Worm (Caenorhabditis elegans) whole organism, L3 larva: Measurements from ENCODE around the gene F54B11.5.
A peak's percentile ranks its signal among the peaks of the same experiment; 100 is the strongest.

Experiments
- R02D3.7 ChIP-seq: fragments of 150-350 bp; optimal IDR thresholded peaks from 2 replicates; lab custom pipeline; 2014; ENCODE audit warnings: missing biosample characterization, missing genetic modification characterization
- ZK546.5 ChIP-seq: sonication (generic microtip); optimal IDR thresholded peaks from 2 replicates; lab custom pipeline; 2017; ENCODE audit warnings: missing biosample characterization, missing genetic modification characterization
- aly-2 ChIP-seq: fragments of 150-350 bp; optimal IDR thresholded peaks from 2 replicates; lab custom pipeline; 2014; ENCODE audit warnings: missing biosample characterization, missing genetic modification characterization
- ama-1 ChIP-seq: fragments of 150-350 bp; optimal IDR thresholded peaks from 2 replicates; lab custom pipeline; 2018
- ceh-16 ChIP-seq: sonication (generic microtip); optimal IDR thresholded peaks from 2 replicates; lab custom pipeline; 2017; ENCODE audit warnings: missing biosample characterization, missing genetic modification characterization
- ceh-28 ChIP-seq: fragments of 150-350 bp; optimal IDR thresholded peaks from 2 replicates; lab custom pipeline; 2014; ENCODE audit warnings: missing biosample characterization, missing genetic modification reagents, missing genetic modification characterization
- ceh-9 ChIP-seq: sonication (generic microtip); optimal IDR thresholded peaks from 2 replicates; lab custom pipeline; 2018; ENCODE audit warnings: missing biosample characterization, missing genetic modification characterization
- daf-12 ChIP-seq: fragments of 150-350 bp; optimal IDR thresholded peaks from 2 replicates; lab custom pipeline; 2014; ENCODE audit warnings: missing biosample characterization, missing genetic modification reagents, missing genetic modification characterization
- egl-27 ChIP-seq: sonication (generic microtip); optimal IDR thresholded peaks from 4 replicates; lab custom pipeline; 2017; ENCODE audit warnings: missing biosample characterization, missing genetic modification reagents, missing genetic modification characterization
- egl-5 ChIP-seq: fragments of 150-350 bp; optimal IDR thresholded peaks from 2 replicates; lab custom pipeline; 2017; ENCODE audit warnings: missing biosample characterization, missing genetic modification reagents, missing genetic modification characterization, inconsistent platforms
- elt-1 ChIP-seq: fragments of 150-350 bp; optimal IDR thresholded peaks from 2 replicates; lab custom pipeline; 2014; ENCODE audit warnings: missing biosample characterization, missing genetic modification characterization
- elt-2 ChIP-seq: sonication (generic microtip); optimal IDR thresholded peaks from 2 replicates; lab custom pipeline; 2016; ENCODE audit warnings: missing genetic modification reagents, mild to moderate bottlenecking, missing genetic modification characterization, missing compliant biosample characterization
- eor-1 ChIP-seq, 2 experiments: fragments of 150-350 bp; optimal IDR thresholded peaks; 2 replicates each; lab custom pipeline; 2014 to 2018; ENCODE audit warnings: missing biosample characterization in 2 of 2, missing genetic modification characterization in 2 of 2
- fkh-10 ChIP-seq: sonication (generic microtip); optimal IDR thresholded peaks from 2 replicates; lab custom pipeline; 2017; ENCODE audit warnings: missing biosample characterization, missing genetic modification reagents, missing genetic modification characterization
- fos-1 ChIP-seq: fragments of 150-350 bp; optimal IDR thresholded peaks from 2 replicates; lab custom pipeline; 2014; ENCODE audit warnings: missing biosample characterization, missing genetic modification characterization
- hmg-11 ChIP-seq: sonication (generic microtip); optimal IDR thresholded peaks from 2 replicates; lab custom pipeline; 2016; ENCODE audit warnings: missing genetic modification characterization, missing compliant biosample characterization
- lin-15B ChIP-seq: fragments of 150-350 bp; optimal IDR thresholded peaks from 2 replicates; lab custom pipeline; 2014; ENCODE audit warnings: missing biosample characterization, missing genetic modification characterization
- lin-39 ChIP-seq: fragments of 150-350 bp; optimal IDR thresholded peaks from 2 replicates; lab custom pipeline; 2018; ENCODE audit warnings: missing biosample characterization, missing genetic modification reagents, missing genetic modification characterization
- lsy-12 ChIP-seq: sonication (generic microtip); optimal IDR thresholded peaks from 2 replicates; lab custom pipeline; 2016; ENCODE audit warnings: mild to moderate bottlenecking, missing genetic modification characterization, missing compliant biosample characterization
- mdl-1 ChIP-seq: fragments of 150-350 bp; optimal IDR thresholded peaks from 2 replicates; lab custom pipeline; 2014; ENCODE audit warnings: missing biosample characterization, missing genetic modification characterization
- nfya-1 ChIP-seq: sonication (generic microtip); optimal IDR thresholded peaks from 2 replicates; lab custom pipeline; 2017; ENCODE audit warnings: missing genetic modification characterization, mild to moderate bottlenecking, missing compliant biosample characterization, antibody characterized with exemption, moderate library complexity; ENCODE audit not compliant: insufficient read depth
- nhr-11 ChIP-seq: fragments of 150-350 bp; optimal IDR thresholded peaks from 2 replicates; lab custom pipeline; 2014; ENCODE audit warnings: missing biosample characterization, missing genetic modification characterization
- nhr-23 ChIP-seq: fragments of 150-350 bp; optimal IDR thresholded peaks from 2 replicates; lab custom pipeline; 2014; ENCODE audit warnings: missing biosample characterization, missing genetic modification reagents, missing genetic modification characterization
- nhr-25 ChIP-seq: sonication (generic microtip); optimal IDR thresholded peaks from 2 replicates; lab custom pipeline; 2017; ENCODE audit warnings: missing biosample characterization, missing genetic modification characterization
- nhr-28 ChIP-seq: fragments of 150-350 bp; optimal IDR thresholded peaks from 2 replicates; lab custom pipeline; 2014; ENCODE audit warnings: missing biosample characterization, missing genetic modification characterization
- nhr-43 ChIP-seq: sonication (generic microtip); optimal IDR thresholded peaks from 2 replicates; lab custom pipeline; 2016; ENCODE audit warnings: mild to moderate bottlenecking, missing genetic modification characterization, missing compliant biosample characterization; ENCODE audit not compliant: poor library complexity, severe bottlenecking
- nhr-67 ChIP-seq: fragments of 150-350 bp; optimal IDR thresholded peaks from 2 replicates; lab custom pipeline; 2014; ENCODE audit warnings: missing biosample characterization, missing genetic modification characterization
- nhr-77 ChIP-seq: fragments of 150-350 bp; optimal IDR thresholded peaks from 2 replicates; lab custom pipeline; 2014; ENCODE audit warnings: missing biosample characterization, missing genetic modification characterization
- pha-4 ChIP-seq: fragments of 150-350 bp; optimal IDR thresholded peaks from 2 replicates; lab custom pipeline; 2014; ENCODE audit warnings: missing biosample characterization, missing genetic modification reagents, missing genetic modification characterization
- pqm-1 ChIP-seq: fragments of 150-350 bp; optimal IDR thresholded peaks from 2 replicates; lab custom pipeline; 2017; ENCODE audit warnings: missing biosample characterization, missing genetic modification characterization, inconsistent platforms
- sea-2 ChIP-seq: fragments of 150-350 bp; sonication (generic microtip); optimal IDR thresholded peaks from 4 replicates; lab custom pipeline; 2014; ENCODE audit warnings: missing biosample characterization, missing genetic modification reagents, missing genetic modification characterization
- skn-1 ChIP-seq: fragments of 150-350 bp; optimal IDR thresholded peaks from 2 replicates; lab custom pipeline; 2014; ENCODE audit warnings: missing biosample characterization, missing genetic modification characterization
- snpc-4 ChIP-seq: fragments of 150-350 bp; optimal IDR thresholded peaks from 2 replicates; lab custom pipeline; 2014; ENCODE audit warnings: missing biosample characterization, missing genetic modification characterization
- tbx-2 ChIP-seq: sonication (generic microtip); optimal IDR thresholded peaks from 2 replicates; lab custom pipeline; 2016; ENCODE audit warnings: mild to moderate bottlenecking, missing genetic modification characterization, missing compliant biosample characterization

Gene F54B11.5

ce11 chrX:13596003-13596767 is at the start of gene F54B11.5:
Gene F54B11.5 (minus strand): TSS chrX:13596068.
- TF ChIP-seq ceh-28 (tag; lab: Kevin White, UChicago) = no peak
- peak; percentile 76 for TF ChIP-seq hmg-11 (tag; lab: Kevin White, UChicago)
- peak; percentile 60 for TF ChIP-seq nfya-1 (tag; lab: Kevin White, UChicago)
- peak; percentile 49 for TF ChIP-seq lin-15B (tag; lab: Kevin White, UChicago)
- TF ChIP-seq aly-2 (tag; lab: Kevin White, UChicago) = no peak
- peak; percentile 28 for TF ChIP-seq lin-39 (tag; lab: Kevin White, UChicago)
- TF ChIP-seq nhr-43 (tag; lab: Kevin White, UChicago) = no peak
- peak; percentile 21 for TF ChIP-seq fos-1
- TF ChIP-seq egl-27 (tag; lab: Kevin White, UChicago) = no peak
- peak; percentile 20 for TF ChIP-seq nhr-25 (tag; lab: Kevin White, UChicago)
- TF ChIP-seq elt-2 (tag; lab: Kevin White, UChicago) = peak; percentile 65
- no peak for TF ChIP-seq sea-2
- no peak for TF ChIP-seq ama-1 (lab: Kevin White, UChicago)
- TF ChIP-seq pha-4 (tag; lab: Kevin White, UChicago) = peak; percentile 66
- peak; percentile 52 for TF ChIP-seq pqm-1 (tag; lab: Kevin White, UChicago)
- no peak for TF ChIP-seq nhr-11 (tag; lab: Kevin White, UChicago)
- TF ChIP-seq nhr-23 (tag; lab: Kevin White, UChicago) = peak; percentile 7
- TF ChIP-seq snpc-4 = peak; percentile 47
- no peak for TF ChIP-seq nhr-77
- no peak for TF ChIP-seq tbx-2 (tag; lab: Kevin White, UChicago)

- TF ChIP-seq nhr-28 (tag; lab: Kevin White, UChicago) (no peak), ZK546.5 (tag; lab: Kevin White, UChicago) (no peak), lin-39 (tag; lab: Kevin White, UChicago) (no peak), elt-1 (tag; lab: Kevin White, UChicago) (peak; percentile 58), tbx-2 (tag; lab: Kevin White, UChicago) (no peak), R02D3.7 (no peak)
Observed at ce11 chrX:13644884-13645283, 49.0 kb upstream of the F54B11.5 start.

ce11 chrX:13639577-13639976 is 43.7 kb upstream of the F54B11.5 start, which contains the start of gene twk-20:
Gene twk-20 (plus strand): TSS chrX:13639877.
- TF ChIP-seq nhr-25 (tag; lab: Kevin White, UChicago) = no peak
- no peak for TF ChIP-seq fos-1
- TF ChIP-seq egl-5 (tag; lab: Kevin White, UChicago) = no peak
- no peak for TF ChIP-seq snpc-4
- TF ChIP-seq sea-2 = no peak
- no peak for TF ChIP-seq nhr-28 (tag; lab: Kevin White, UChicago)
- TF ChIP-seq ceh-9 (tag; lab: Kevin White, UChicago) = no peak
- TF ChIP-seq elt-1 (tag; lab: Kevin White, UChicago) = no peak
- no peak for TF ChIP-seq daf-12 (tag; lab: Kevin White, UChicago)
- TF ChIP-seq nhr-67 (tag; lab: Kevin White, UChicago) = no peak
- TF ChIP-seq nhr-23 (tag; lab: Kevin White, UChicago) = no peak
- no peak for TF ChIP-seq hmg-11 (tag; lab: Kevin White, UChicago)
- no peak for TF ChIP-seq mdl-1 (tag; lab: Kevin White, UChicago)
- TF ChIP-seq ZK546.5 (tag; lab: Kevin White, UChicago) = no peak

ce11 chrX:13638351-13638958 is 42.6 kb upstream of the F54B11.5 start:
- TF ChIP-seq fkh-10 (GFP tag; lab: Kevin White, UChicago) (no peak), ceh-28 (tag; lab: Kevin White, UChicago) (no peak), lin-15B (tag; lab: Kevin White, UChicago) (no peak), egl-5 (tag; lab: Kevin White, UChicago) (peak; percentile 85), lin-39 (tag; lab: Kevin White, UChicago) (no peak)

- no peak for TF ChIP-seq fos-1
- no peak for TF ChIP-seq skn-1
- no peak for TF ChIP-seq ceh-16 (tag; lab: Kevin White, UChicago)
- no peak for TF ChIP-seq eor-1 (tag; optimal IDR thresholded peaks at IDR 0.05; lab: Kevin White, UChicago)
- no peak for TF ChIP-seq mdl-1 (tag; lab: Kevin White, UChicago)
- TF ChIP-seq elt-1 (tag; lab: Kevin White, UChicago) = no peak
- TF ChIP-seq nhr-67 (tag; lab: Kevin White, UChicago) = no peak
- TF ChIP-seq lsy-12 = no peak
Observed at ce11 chrX:13637526-13637925, 41.7 kb upstream of the F54B11.5 start.
